Worm (Caenorhabditis elegans): ENCODE data around the gene F22B8.7.

- TF ChIP-seq ceh-6 (GFP tag; optimal IDR thresholded peaks at IDR 0.05), result no peak
- no peak for TF ChIP-seq pha-4 (tag; optimal IDR thresholded peaks at IDR 0.05)
- TF ChIP-seq ttx-3 (tag; optimal IDR thresholded peaks at IDR 0.05), result no peak
- no peak for TF ChIP-seq nhr-11 (tag; optimal IDR thresholded peaks at IDR 0.05)
- no peak for TF ChIP-seq pros-1 (tag; optimal IDR thresholded peaks at IDR 0.05)
- no peak for TF ChIP-seq ceh-14 (tag; optimal IDR thresholded peaks at IDR 0.05)
Observed at ce11 chrV:16046573-16046972, 47.8 kb upstream of the F22B8.7 start, which contains the start of gene ZK285.2.
